Worm (Caenorhabditis elegans): ENCODE results near the gene F36H5.8.

DNA sequence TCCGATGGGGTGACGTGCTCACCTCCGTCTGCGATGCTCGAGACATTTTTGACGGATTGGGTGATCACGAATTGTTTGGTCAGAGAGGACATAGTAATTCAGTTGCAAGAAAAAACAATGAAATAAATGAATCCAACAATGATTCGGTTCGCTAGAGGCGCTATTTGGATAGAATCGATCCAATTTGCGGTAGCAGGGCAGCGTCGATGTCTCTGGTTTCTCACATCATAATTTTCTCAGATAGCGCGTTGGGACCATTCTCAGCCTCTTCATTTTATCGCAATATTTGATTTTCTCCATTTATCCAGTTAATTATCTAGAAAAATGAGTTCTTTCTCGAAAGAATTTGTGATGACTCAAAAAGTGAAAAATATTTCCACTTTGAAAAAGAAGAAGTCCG is 44.1 kb downstream of the F36H5.8 start, which contains the start of gene sdz-18:
- TF ChIP-seq lin-39 (tag; optimal IDR thresholded peaks at IDR 0.05) (no peak), aha-1 (tag) (peak; percentile 44), tra-1 (GFP tag; IDR thresholded peaks at IDR 0.05) (no peak), daf-8 (GFP tag; IDR thresholded peaks at IDR 0.05) (no peak), ztf-11 (tag; optimal IDR thresholded peaks at IDR 0.05) (no peak), daf-12 (tag; optimal IDR thresholded peaks at IDR 0.05) (no peak), snpc-4 (tag; optimal IDR thresholded peaks at IDR 0.05) (no peak), nhr-237 (tag; optimal IDR thresholded peaks at IDR 0.05) (no peak), nhr-10 (tag; optimal IDR thresholded peaks at IDR 0.05) (no peak), ZK546.5 (tag; optimal IDR thresholded peaks at IDR 0.05) (no peak)

Data from whole organism, L4 larva.